Worm (Caenorhabditis elegans) whole organism, midembryonic: ENCODE data around the gene srx-120.

Experiments
- T22C8.4 ChIP-seq: fragments of 200-800 bp; sonication (Bioruptor generic); IDR thresholded peaks from 2 replicates; pipeline ENCODE4 v1.3.6; 2022; ENCODE audit warnings: missing genetic modification characterization, missing compliant biosample characterization
- cog-1 ChIP-seq: sonication (generic microtip); optimal IDR thresholded peaks from 2 replicates; lab custom pipeline; 2016; ENCODE audit warnings: missing genetic modification characterization, missing compliant biosample characterization
- flt-1 ChIP-seq: fragments of 200-800 bp; sonication (Bioruptor generic); IDR thresholded peaks from 2 replicates; pipeline ENCODE4 v1.3.6; 2022; ENCODE audit warnings: missing genetic modification characterization, missing compliant biosample characterization
- klf-2 ChIP-seq: fragments of 200-800 bp; sonication (Bioruptor generic); conservative IDR thresholded peaks from 2 replicates; pipeline ENCODE4 v1.3.6; 2022; ENCODE audit warnings: missing genetic modification reagents, missing genetic modification characterization, missing compliant biosample characterization
- med-1 ChIP-seq: sonication (generic microtip); optimal IDR thresholded peaks from 2 replicates; lab custom pipeline; 2017; ENCODE audit warnings: missing genetic modification characterization, mild to moderate bottlenecking, missing compliant biosample characterization, antibody characterized with exemption, missing genetic modification reagents; ENCODE audit not compliant: insufficient read depth
- ref-1 ChIP-seq: fragments of 200-800 bp; sonication (Bioruptor generic); conservative IDR thresholded peaks from 2 replicates; pipeline ENCODE4 v1.3.6; 2022; ENCODE audit warnings: missing genetic modification reagents, missing genetic modification characterization, missing compliant biosample characterization
- tab-1 ChIP-seq: fragments of 200-800 bp; sonication (Bioruptor generic); IDR thresholded peaks from 2 replicates; pipeline ENCODE4 v1.3.6; 2022; ENCODE audit warnings: missing genetic modification characterization, missing compliant biosample characterization
- ztf-23 ChIP-seq: fragments of 200-800 bp; sonication (Bioruptor generic); IDR thresholded peaks from 2 replicates; pipeline ENCODE4 v1.3.6; 2022; ENCODE audit warnings: missing genetic modification reagents, missing genetic modification characterization, missing compliant biosample characterization
- ztf-29 ChIP-seq: fragments of 200-800 bp; sonication (Bioruptor generic); IDR thresholded peaks from 2 replicates; pipeline ENCODE4 v1.3.6; 2022; ENCODE audit warnings: missing genetic modification reagents, missing genetic modification characterization, missing compliant biosample characterization

Gene srx-120

ce11 chrII:12496981-12497380 is 34.1 kb upstream of the srx-120 start, which contains the start of gene T21B4.3:
Gene T21B4.3 (minus strand): TSS chrII:12497081.
- TF ChIP-seq flt-1 (no peak), tab-1 (GFP tag; lab: Robert Waterston, UW) (no peak), cog-1 (tag; lab: Kevin White, UChicago) (no peak), med-1 (no peak), klf-2 (GFP tag; lab: Robert Waterston, UW) (no peak), ztf-29 (GFP tag; lab: Robert Waterston, UW) (no peak), T22C8.4 (GFP tag; lab: Robert Waterston, UW) (no peak), ref-1 (GFP tag; lab: Robert Waterston, UW) (no peak), ztf-23 (GFP tag; lab: Robert Waterston, UW) (no peak)

- TF ChIP-seq ref-1 (GFP tag; lab: Robert Waterston, UW) (no peak), ztf-23 (GFP tag; lab: Robert Waterston, UW) (no peak), med-1 (no peak), T22C8.4 (GFP tag; lab: Robert Waterston, UW) (no peak), tab-1 (GFP tag; lab: Robert Waterston, UW) (no peak), flt-1 (no peak), cog-1 (tag; lab: Kevin White, UChicago) (no peak), klf-2 (GFP tag; lab: Robert Waterston, UW) (no peak), ztf-29 (GFP tag; lab: Robert Waterston, UW) (no peak)
Observed at ce11 chrII:12499969-12500368, 31.1 kb upstream of the srx-120 start.

- TF ChIP-seq ref-1 (GFP tag; lab: Robert Waterston, UW), result no peak
- TF ChIP-seq flt-1, result no peak
- no peak for TF ChIP-seq med-1
- TF ChIP-seq T22C8.4 (GFP tag; lab: Robert Waterston, UW), result no peak
- no peak for TF ChIP-seq tab-1 (GFP tag; lab: Robert Waterston, UW)
- no peak for TF ChIP-seq ztf-29 (GFP tag; lab: Robert Waterston, UW)
- no peak for TF ChIP-seq klf-2 (GFP tag; lab: Robert Waterston, UW)
- no peak for TF ChIP-seq cog-1 (tag; lab: Kevin White, UChicago)
- no peak for TF ChIP-seq ztf-23 (GFP tag; lab: Robert Waterston, UW)
Observed at ce11 chrII:12502784-12503183, 28.3 kb upstream of the srx-120 start, which contains the start of gene ador-1. Gene ador-1 (minus strand): TSS chrII:12502884.

ce11 chrII:12506511-12506910 is 24.5 kb upstream of the srx-120 start:
- TF ChIP-seq cog-1 (tag; lab: Kevin White, UChicago) (no peak), ref-1 (GFP tag; lab: Robert Waterston, UW) (no peak), ztf-23 (GFP tag; lab: Robert Waterston, UW) (no peak), klf-2 (GFP tag; lab: Robert Waterston, UW) (no peak), tab-1 (GFP tag; lab: Robert Waterston, UW) (no peak), T22C8.4 (GFP tag; lab: Robert Waterston, UW) (no peak), med-1 (no peak), ztf-29 (GFP tag; lab: Robert Waterston, UW) (no peak)

ce11 chrII:12507038-12507437 is 24.0 kb upstream of the srx-120 start, which contains the start of gene srh-68:
Gene srh-68 (plus strand): TSS chrII:12507338.
- no peak for TF ChIP-seq ref-1 (GFP tag; lab: Robert Waterston, UW)
- no peak for TF ChIP-seq ztf-29 (GFP tag; lab: Robert Waterston, UW)
- no peak for TF ChIP-seq ztf-23 (GFP tag; lab: Robert Waterston, UW)
- TF ChIP-seq klf-2 (GFP tag; lab: Robert Waterston, UW), result no peak
- TF ChIP-seq med-1, result no peak
- no peak for TF ChIP-seq tab-1 (GFP tag; lab: Robert Waterston, UW)
- no peak for TF ChIP-seq T22C8.4 (GFP tag; lab: Robert Waterston, UW)
- no peak for TF ChIP-seq flt-1
- no peak for TF ChIP-seq cog-1 (tag; lab: Kevin White, UChicago)

- no peak for TF ChIP-seq ztf-23 (GFP tag; lab: Robert Waterston, UW)
- no peak for TF ChIP-seq cog-1 (tag; lab: Kevin White, UChicago)
- no peak for TF ChIP-seq ztf-29 (GFP tag; lab: Robert Waterston, UW)
- TF ChIP-seq klf-2 (GFP tag; lab: Robert Waterston, UW), result no peak
- no peak for TF ChIP-seq ref-1 (GFP tag; lab: Robert Waterston, UW)
- TF ChIP-seq tab-1 (GFP tag; lab: Robert Waterston, UW), result no peak
- TF ChIP-seq flt-1, result no peak
- TF ChIP-seq T22C8.4 (GFP tag; lab: Robert Waterston, UW), result no peak
Observed at ce11 chrII:12508650-12509049, 22.4 kb upstream of the srx-120 start, which contains the start of gene srh-67. Gene srh-67 (plus strand): TSS chrII:12508950.

ce11 chrII:12511866-12512265 is 19.2 kb upstream of the srx-120 start, which contains the start of gene srh-73:
Gene srh-73 (plus strand): TSS chrII:12512166.
- TF ChIP-seq T22C8.4 (GFP tag; lab: Robert Waterston, UW) (no peak), ztf-23 (GFP tag; lab: Robert Waterston, UW) (no peak), ztf-29 (GFP tag; lab: Robert Waterston, UW) (no peak), cog-1 (tag; lab: Kevin White, UChicago) (no peak), ref-1 (GFP tag; lab: Robert Waterston, UW) (no peak), tab-1 (GFP tag; lab: Robert Waterston, UW) (no peak), klf-2 (GFP tag; lab: Robert Waterston, UW) (no peak), flt-1 (no peak)

ce11 chrII:12514620-12515019 is 16.4 kb upstream of the srx-120 start, which contains the start of gene srh-69:
Gene srh-69 (minus strand): TSS chrII:12514720.
- no peak for TF ChIP-seq ztf-29 (GFP tag; lab: Robert Waterston, UW)

- TF ChIP-seq tab-1 (GFP tag; lab: Robert Waterston, UW) (no peak), flt-1 (no peak), cog-1 (tag; lab: Kevin White, UChicago) (no peak), ztf-29 (GFP tag; lab: Robert Waterston, UW) (no peak), T22C8.4 (GFP tag; lab: Robert Waterston, UW) (no peak), klf-2 (GFP tag; lab: Robert Waterston, UW) (no peak), ref-1 (GFP tag; lab: Robert Waterston, UW) (no peak), ztf-23 (GFP tag; lab: Robert Waterston, UW) (no peak), med-1 (no peak)
Observed at ce11 chrII:12516313-12516712, 14.7 kb upstream of the srx-120 start, which contains the start of gene srh-61. Gene srh-61 (minus strand): TSS chrII:12516413.
